Worm (Caenorhabditis elegans) whole organism, L3 larva: ENCODE data around the gene ivns-1.

ENCODE experiments used
- daf-12 ChIP-seq: fragments of 150-350 bp; optimal IDR thresholded peaks from 2 replicates; lab custom pipeline; 2014; ENCODE audit warnings: missing biosample characterization, missing genetic modification reagents, missing genetic modification characterization
- fkh-10 ChIP-seq: sonication (generic microtip); optimal IDR thresholded peaks from 2 replicates; lab custom pipeline; 2017; ENCODE audit warnings: missing biosample characterization, missing genetic modification reagents, missing genetic modification characterization
- lin-15B ChIP-seq: fragments of 150-350 bp; optimal IDR thresholded peaks from 2 replicates; lab custom pipeline; 2014; ENCODE audit warnings: missing biosample characterization, missing genetic modification characterization
- nhr-25 ChIP-seq: sonication (generic microtip); optimal IDR thresholded peaks from 2 replicates; lab custom pipeline; 2017; ENCODE audit warnings: missing biosample characterization, missing genetic modification characterization
- pha-4 ChIP-seq: fragments of 150-350 bp; optimal IDR thresholded peaks from 2 replicates; lab custom pipeline; 2014; ENCODE audit warnings: missing biosample characterization, missing genetic modification reagents, missing genetic modification characterization
- pqm-1 ChIP-seq: fragments of 150-350 bp; optimal IDR thresholded peaks from 2 replicates; lab custom pipeline; 2017; ENCODE audit warnings: missing biosample characterization, missing genetic modification characterization, inconsistent platforms
- sea-2 ChIP-seq: fragments of 150-350 bp; sonication (generic microtip); optimal IDR thresholded peaks from 4 replicates; lab custom pipeline; 2014; ENCODE audit warnings: missing biosample characterization, missing genetic modification reagents, missing genetic modification characterization
- skn-1 ChIP-seq: fragments of 150-350 bp; optimal IDR thresholded peaks from 2 replicates; lab custom pipeline; 2014; ENCODE audit warnings: missing biosample characterization, missing genetic modification characterization
- zag-1 ChIP-seq: fragments of 150-350 bp; optimal IDR thresholded peaks from 2 replicates; lab custom pipeline; 2014; ENCODE audit warnings: missing biosample characterization, missing genetic modification characterization

- TF ChIP-seq lin-15B (tag; lab: Kevin White, UChicago) (no peak), pha-4 (tag; lab: Kevin White, UChicago) (peak; percentile 14), zag-1 (no peak), pqm-1 (no peak), nhr-25 (tag; lab: Kevin White, UChicago) (peak; percentile 66), sea-2 (GFP tag; lab: Kevin White, UChicago) (no peak), fkh-10 (GFP tag; lab: Kevin White, UChicago) (no peak), skn-1 (tag; lab: Kevin White, UChicago) (no peak), daf-12 (no peak)
Measured at ce11 chrX:12661091-12661526, 27.0 kb upstream of the ivns-1 start.
